Fruit fly (Drosophila melanogaster): Measurements from ENCODE around the gene CG13405.

The CG13405 gene

DNA sequence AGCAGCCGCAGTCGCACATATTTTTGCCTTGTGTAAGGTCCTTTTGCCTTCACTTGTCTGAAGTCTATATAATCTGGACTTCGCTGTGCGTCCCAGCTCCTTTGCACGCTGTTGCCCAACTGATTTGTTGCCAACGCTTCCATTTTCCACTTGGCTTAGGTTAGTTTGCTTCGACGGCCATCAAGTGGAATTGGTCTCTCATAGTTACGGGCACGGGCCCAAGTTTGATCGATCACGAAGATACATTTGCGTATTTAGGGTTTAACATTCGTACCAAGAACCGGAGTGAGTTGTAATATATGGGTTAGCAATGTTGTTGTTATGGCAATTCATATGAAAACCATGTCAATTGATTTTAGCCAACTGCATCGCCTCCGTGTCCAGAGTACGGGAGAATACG is 20.5 kb downstream of the CG13405 start, which contains the start of gene CG43149:
CG43149 (minus strand) TSS at position 101 of the 400 bp plus-strand sequence.
- no peak for TF ChIP-seq Dll (optimal IDR thresholded peaks at IDR 0.05)
- no peak for TF ChIP-seq pan (optimal IDR thresholded peaks at IDR 0.05)
- TF ChIP-seq CG8478 (optimal IDR thresholded peaks at IDR 0.05): no peak
- no peak for TF ChIP-seq psq (optimal IDR thresholded peaks at IDR 0.05)
- TF ChIP-seq usp (GFP tag; optimal IDR thresholded peaks at IDR 0.05): no peak
- TF ChIP-seq EcR (GFP tag; optimal IDR thresholded peaks at IDR 0.05): no peak

dm6 chr3L:50834-51233 is 24.3 kb downstream of the CG13405 start:
- TF ChIP-seq psq (optimal IDR thresholded peaks at IDR 0.05) (no peak), EcR (GFP tag; optimal IDR thresholded peaks at IDR 0.05) (no peak), CG8478 (optimal IDR thresholded peaks at IDR 0.05) (no peak), pan (optimal IDR thresholded peaks at IDR 0.05) (no peak), usp (GFP tag; optimal IDR thresholded peaks at IDR 0.05) (no peak), Dll (optimal IDR thresholded peaks at IDR 0.05) (no peak)

dm6 chr3L:49732-50131 is 25.4 kb downstream of the CG13405 start:
- TF ChIP-seq pan (optimal IDR thresholded peaks at IDR 0.05) (no peak), psq (optimal IDR thresholded peaks at IDR 0.05) (no peak), EcR (GFP tag; optimal IDR thresholded peaks at IDR 0.05) (no peak), CG8478 (optimal IDR thresholded peaks at IDR 0.05) (no peak), usp (GFP tag; optimal IDR thresholded peaks at IDR 0.05) (no peak), Dll (optimal IDR thresholded peaks at IDR 0.05) (no peak)

- TF ChIP-seq psq (optimal IDR thresholded peaks at IDR 0.05) (no peak), usp (GFP tag; optimal IDR thresholded peaks at IDR 0.05) (no peak), Dll (optimal IDR thresholded peaks at IDR 0.05) (no peak), CG8478 (optimal IDR thresholded peaks at IDR 0.05) (no peak), pan (optimal IDR thresholded peaks at IDR 0.05) (no peak), EcR (GFP tag; optimal IDR thresholded peaks at IDR 0.05) (no peak)
Measured at dm6 chr3L:47635-48177, 27.4 kb downstream of the CG13405 start.

DNA sequence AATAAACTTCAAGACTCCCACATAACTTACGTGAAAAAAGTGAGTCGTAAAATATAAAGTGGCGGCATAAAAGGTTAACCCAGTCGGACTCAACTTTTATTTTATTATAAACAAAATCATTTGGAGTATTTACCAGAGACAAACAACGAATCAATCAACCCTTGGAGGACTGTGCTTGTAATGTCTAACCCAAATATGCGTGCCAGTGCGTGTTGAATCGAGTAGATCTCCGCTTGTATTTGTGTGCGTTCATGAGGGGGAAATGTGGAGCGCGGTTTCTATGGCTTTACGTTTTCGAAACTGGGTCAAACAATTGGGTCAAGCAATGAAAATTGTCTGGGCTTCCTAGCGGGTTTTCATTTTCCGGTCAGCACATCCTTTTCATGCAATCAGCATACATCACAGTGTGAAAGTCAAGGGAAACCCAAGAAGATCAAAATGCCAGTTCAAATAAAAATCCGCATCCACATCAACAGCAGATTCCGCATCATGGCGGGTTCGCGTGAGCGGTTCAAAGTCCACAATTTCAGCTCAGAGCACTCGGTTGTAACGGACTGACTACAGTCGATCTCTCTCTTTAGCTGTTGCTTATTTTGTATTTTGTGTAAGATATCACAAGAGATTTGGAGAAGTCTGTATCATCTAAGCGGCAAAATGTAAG is 33.6 kb downstream of the CG13405 start:
- TF ChIP-seq usp (GFP tag; optimal IDR thresholded peaks at IDR 0.05): no peak
- TF ChIP-seq pan (optimal IDR thresholded peaks at IDR 0.05): no peak
- TF ChIP-seq EcR (GFP tag; optimal IDR thresholded peaks at IDR 0.05): no peak
- no peak for TF ChIP-seq Dll (optimal IDR thresholded peaks at IDR 0.05)
- no peak for TF ChIP-seq psq (optimal IDR thresholded peaks at IDR 0.05)
- TF ChIP-seq CG8478 (optimal IDR thresholded peaks at IDR 0.05): no peak

DNA sequence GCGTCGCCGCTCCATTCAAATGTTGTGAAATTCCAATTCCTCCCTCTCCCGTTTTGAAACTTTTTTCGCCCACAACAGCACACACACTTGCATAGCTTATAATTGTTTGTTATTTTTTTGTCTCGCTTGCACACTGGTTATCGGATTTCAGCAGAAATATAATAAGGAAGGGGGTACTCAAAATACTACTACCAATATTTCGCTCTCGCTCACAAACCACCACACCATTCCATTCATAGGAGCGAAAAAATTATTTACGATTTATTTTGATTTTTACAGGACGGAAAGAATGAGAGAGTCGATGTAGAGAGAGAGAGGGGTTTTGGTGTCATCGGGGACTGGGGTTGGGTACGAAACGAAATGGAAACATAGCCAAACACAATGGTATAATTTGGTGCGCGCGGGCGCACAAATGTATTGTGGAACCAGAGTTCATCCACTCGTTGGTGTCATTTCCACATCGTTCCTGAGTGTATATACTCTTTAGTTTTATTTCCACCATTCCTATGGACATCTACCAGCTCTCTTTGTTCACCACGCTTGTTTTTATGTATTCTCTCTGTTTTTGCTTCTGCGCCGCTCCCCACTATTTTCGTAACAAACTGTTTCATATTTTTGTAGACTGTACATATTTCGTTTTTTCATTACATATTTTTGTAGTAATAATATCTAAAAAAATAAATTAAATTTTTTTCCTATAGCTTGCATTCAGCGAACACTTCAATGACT is 34.8 kb downstream of the CG13405 start:
- TF ChIP-seq psq (optimal IDR thresholded peaks at IDR 0.05) (no peak), EcR (GFP tag; optimal IDR thresholded peaks at IDR 0.05) (no peak), CG8478 (optimal IDR thresholded peaks at IDR 0.05) (no peak), pan (optimal IDR thresholded peaks at IDR 0.05) (no peak), Dll (optimal IDR thresholded peaks at IDR 0.05) (no peak), usp (GFP tag; optimal IDR thresholded peaks at IDR 0.05) (no peak)

DNA sequence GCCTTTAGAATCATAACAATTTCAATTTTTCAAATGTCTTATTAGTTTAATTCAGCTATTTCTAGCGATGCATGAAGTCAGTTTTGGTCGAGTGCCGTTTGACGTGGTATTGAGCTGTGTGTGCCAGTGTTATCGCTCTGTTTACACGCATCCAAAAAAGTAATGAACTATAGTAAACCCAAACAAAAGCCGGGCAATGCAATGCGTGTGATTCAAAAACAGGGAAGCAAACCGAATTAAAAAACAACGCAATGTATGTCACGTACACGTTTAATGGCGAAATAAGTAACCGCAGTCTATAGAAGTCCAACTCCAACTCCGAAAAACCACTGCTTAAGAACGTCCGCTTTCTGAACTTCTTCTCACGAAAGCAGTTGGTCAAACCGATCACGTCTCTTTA is 37.2 kb downstream of the CG13405 start:
- TF ChIP-seq psq (optimal IDR thresholded peaks at IDR 0.05): no peak
- no peak for TF ChIP-seq Dll (optimal IDR thresholded peaks at IDR 0.05)
- TF ChIP-seq CG8478 (optimal IDR thresholded peaks at IDR 0.05): no peak
- no peak for TF ChIP-seq EcR (GFP tag; optimal IDR thresholded peaks at IDR 0.05)
- no peak for TF ChIP-seq usp (GFP tag; optimal IDR thresholded peaks at IDR 0.05)
- no peak for TF ChIP-seq pan (optimal IDR thresholded peaks at IDR 0.05)

DNA sequence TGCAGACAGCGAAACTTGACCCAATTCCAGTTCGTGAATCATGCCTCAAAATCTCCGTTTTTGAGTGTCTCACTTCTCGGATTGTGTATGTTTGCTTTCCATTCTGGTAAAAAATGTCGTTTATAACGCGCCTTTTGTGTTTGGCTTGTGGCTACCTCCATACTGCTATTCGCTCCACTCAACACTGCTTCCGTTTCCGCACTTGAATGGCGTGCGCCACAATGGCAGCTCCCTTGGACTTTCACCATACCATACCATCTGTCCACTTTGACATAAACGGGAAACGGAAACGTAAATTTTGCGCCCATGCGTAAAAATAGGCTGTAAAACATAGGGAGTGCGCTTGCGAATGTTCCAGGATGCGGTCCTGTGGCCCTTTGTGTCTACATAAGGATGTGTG is 40.5 kb downstream of the CG13405 start:
- no peak for TF ChIP-seq pan (optimal IDR thresholded peaks at IDR 0.05)
- TF ChIP-seq EcR (GFP tag; optimal IDR thresholded peaks at IDR 0.05): no peak
- no peak for TF ChIP-seq psq (optimal IDR thresholded peaks at IDR 0.05)
- no peak for TF ChIP-seq CG8478 (optimal IDR thresholded peaks at IDR 0.05)
- TF ChIP-seq usp (GFP tag; optimal IDR thresholded peaks at IDR 0.05): no peak
- TF ChIP-seq Dll (optimal IDR thresholded peaks at IDR 0.05): no peak

- TF ChIP-seq Dll (optimal IDR thresholded peaks at IDR 0.05) (no peak), CG8478 (optimal IDR thresholded peaks at IDR 0.05) (no peak), usp (GFP tag; optimal IDR thresholded peaks at IDR 0.05) (no peak), pan (optimal IDR thresholded peaks at IDR 0.05) (no peak), psq (optimal IDR thresholded peaks at IDR 0.05) (no peak), EcR (GFP tag; optimal IDR thresholded peaks at IDR 0.05) (no peak)
Measured at dm6 chr3L:29658-30262, 45.4 kb downstream of the CG13405 start.

dm6 chr3L:26690-27271 is 48.4 kb downstream of the CG13405 start:
- TF ChIP-seq Dll (optimal IDR thresholded peaks at IDR 0.05) (no peak), usp (GFP tag; optimal IDR thresholded peaks at IDR 0.05) (no peak), CG8478 (optimal IDR thresholded peaks at IDR 0.05) (no peak), pan (optimal IDR thresholded peaks at IDR 0.05) (no peak), psq (optimal IDR thresholded peaks at IDR 0.05) (no peak), EcR (GFP tag; optimal IDR thresholded peaks at IDR 0.05) (no peak)

dm6 chr3L:25950-26349 is 49.2 kb downstream of the CG13405 start:
- no peak for TF ChIP-seq CG8478 (optimal IDR thresholded peaks at IDR 0.05)
- no peak for TF ChIP-seq EcR (GFP tag; optimal IDR thresholded peaks at IDR 0.05)
- TF ChIP-seq Dll (optimal IDR thresholded peaks at IDR 0.05): no peak
- no peak for TF ChIP-seq psq (optimal IDR thresholded peaks at IDR 0.05)
- TF ChIP-seq usp (GFP tag; optimal IDR thresholded peaks at IDR 0.05): no peak
- no peak for TF ChIP-seq pan (optimal IDR thresholded peaks at IDR 0.05)
